Worm (Caenorhabditis elegans): ENCODE measurements around the gene ZC204.13.
"Not testable (repeated sequence)": the region's sequence is repeated elsewhere in the genome, so short reads cannot be mapped to it uniquely, and the experiment has no call there.

ZC204.13 gene

DNA sequence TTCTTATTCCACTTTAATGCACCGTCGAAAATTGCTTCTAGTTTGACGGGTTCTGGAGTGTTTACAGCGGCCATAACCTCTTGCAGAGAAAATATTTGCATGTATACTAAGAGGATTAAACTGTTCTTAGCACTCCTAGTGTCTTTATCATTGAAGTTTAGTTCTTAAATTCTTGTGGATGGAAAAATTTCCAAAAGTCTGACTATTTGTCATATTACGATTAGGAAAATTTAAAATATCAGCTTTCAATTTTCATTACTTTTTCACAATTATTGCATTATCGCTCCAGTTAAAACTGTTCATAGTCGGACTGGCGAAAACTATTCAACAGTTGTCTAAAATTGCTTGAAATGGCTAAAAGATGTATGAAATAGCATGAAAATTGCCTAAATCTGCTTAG is at the start of gene ZC204.13:
TSS of gene ZC204.13 (minus strand) at position 101 of the 400 bp plus-strand sequence.
- not testable (repeated sequence) for TF ChIP-seq ham-2 (GFP tag; optimal IDR thresholded peaks at IDR 0.05); pha-4 (tag; optimal IDR thresholded peaks at IDR 0.05); mls-2 (tag; optimal IDR thresholded peaks at IDR 0.05)

DNA sequence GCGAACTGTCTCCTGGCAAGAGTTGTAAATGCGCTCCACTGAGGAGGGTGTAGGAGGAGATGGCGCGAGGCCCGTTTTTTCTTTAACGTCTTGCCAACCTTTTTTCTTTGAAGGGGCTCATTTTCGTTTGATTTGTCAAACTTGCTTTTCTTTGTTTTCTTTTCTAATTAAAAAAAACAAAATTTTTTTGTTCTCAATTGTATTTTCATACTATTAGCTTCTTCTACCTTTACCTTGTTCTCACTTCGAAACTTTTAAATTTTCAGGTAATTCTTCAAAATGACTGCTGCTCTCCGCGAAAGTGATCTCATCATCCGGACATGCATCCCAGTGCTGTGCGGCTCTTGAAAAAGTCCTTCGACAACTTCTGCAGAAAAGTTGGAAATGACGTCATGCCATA is 49.2 kb upstream of the ZC204.13 start, which contains the start of gene fbxa-184:
TSS of gene fbxa-184 (plus strand) at position 301 of the 400 bp plus-strand sequence.
- TF ChIP-seq nhr-28 (tag; optimal IDR thresholded peaks at IDR 0.05) (no peak), unc-120 (tag; optimal IDR thresholded peaks at IDR 0.05; ENCODE audit: poor library complexity, severe bottlenecking) (no peak), unc-62 (GFP tag; optimal IDR thresholded peaks at IDR 0.05) (no peak), nhr-237 (tag; optimal IDR thresholded peaks at IDR 0.05) (no peak), lin-32 (GFP tag; optimal IDR thresholded peaks at IDR 0.05) (no peak), nhr-2 (tag; optimal IDR thresholded peaks at IDR 0.05) (no peak), elt-1 (tag; optimal IDR thresholded peaks at IDR 0.05; ENCODE audit: borderline replicate concordance, insufficient read depth) (no peak), unc-39 (tag; optimal IDR thresholded peaks at IDR 0.05) (no peak), snpc-4 (tag; optimal IDR thresholded peaks at IDR 0.05) (no peak), pha-4 (tag; optimal IDR thresholded peaks at IDR 0.05) (no peak), lin-13 (tag; optimal IDR thresholded peaks at IDR 0.05) (no peak), ceh-43 (GFP tag; optimal IDR thresholded peaks at IDR 0.05) (no peak), nhr-76 (tag; optimal IDR thresholded peaks at IDR 0.05) (no peak), blmp-1 (tag; optimal IDR thresholded peaks at IDR 0.05) (no peak), ceh-39 (tag; optimal IDR thresholded peaks at IDR 0.05) (no peak), M03D4.4 (tag; optimal IDR thresholded peaks at IDR 0.05) (no peak), sem-2 (GFP tag; optimal IDR thresholded peaks at IDR 0.05) (no peak)

DNA sequence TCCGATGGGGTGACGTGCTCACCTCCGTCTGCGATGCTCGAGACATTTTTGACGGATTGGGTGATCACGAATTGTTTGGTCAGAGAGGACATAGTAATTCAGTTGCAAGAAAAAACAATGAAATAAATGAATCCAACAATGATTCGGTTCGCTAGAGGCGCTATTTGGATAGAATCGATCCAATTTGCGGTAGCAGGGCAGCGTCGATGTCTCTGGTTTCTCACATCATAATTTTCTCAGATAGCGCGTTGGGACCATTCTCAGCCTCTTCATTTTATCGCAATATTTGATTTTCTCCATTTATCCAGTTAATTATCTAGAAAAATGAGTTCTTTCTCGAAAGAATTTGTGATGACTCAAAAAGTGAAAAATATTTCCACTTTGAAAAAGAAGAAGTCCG is 45.6 kb upstream of the ZC204.13 start, which contains the start of gene sdz-18:
TSS of gene sdz-18 (minus strand) at position 101 of the 400 bp plus-strand sequence.
- TF ChIP-seq hlh-1 (tag; optimal IDR thresholded peaks at IDR 0.05) (no peak), lin-13 (tag; optimal IDR thresholded peaks at IDR 0.05) (no peak), zip-8 (tag; optimal IDR thresholded peaks at IDR 0.05) (no peak), cnd-1 (tag; optimal IDR thresholded peaks at IDR 0.05) (no peak), unc-62 (GFP tag; optimal IDR thresholded peaks at IDR 0.05) (no peak), M03D4.4 (tag; optimal IDR thresholded peaks at IDR 0.05) (no peak), mep-1 (tag; optimal IDR thresholded peaks at IDR 0.05) (no peak), ceh-83 (GFP tag; optimal IDR thresholded peaks at IDR 0.05) (no peak), mab-5 (tag; optimal IDR thresholded peaks at IDR 0.05) (no peak), ztf-11 (tag; optimal IDR thresholded peaks at IDR 0.05) (no peak), tbx-8 (GFP tag; optimal IDR thresholded peaks at IDR 0.05) (no peak), sptf-1 (tag; optimal IDR thresholded peaks at IDR 0.05) (no peak), unc-120 (tag; optimal IDR thresholded peaks at IDR 0.05; ENCODE audit: poor library complexity, severe bottlenecking) (no peak), nhr-2 (tag; optimal IDR thresholded peaks at IDR 0.05) (no peak)

DNA sequence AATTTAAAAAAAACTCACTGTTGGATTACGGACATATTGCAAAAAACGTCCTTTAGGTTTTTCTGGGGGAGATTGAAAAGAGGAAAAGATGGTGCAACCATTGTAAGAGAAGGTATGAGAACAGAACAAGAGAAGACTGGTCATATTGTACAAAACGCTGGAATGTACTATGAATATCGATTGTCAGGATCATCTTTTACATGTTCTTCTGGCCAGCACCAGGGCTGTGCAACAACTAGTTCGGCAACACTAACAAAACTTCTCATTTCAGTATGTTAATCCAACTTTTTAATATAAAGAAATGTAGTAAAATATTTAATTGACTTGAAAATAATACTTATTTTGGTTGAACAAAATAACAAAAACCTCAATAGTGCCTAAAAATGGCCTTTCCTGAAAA is 42.6 kb upstream of the ZC204.13 start, which contains the start of gene fbxb-47:
TSS of gene fbxb-47 (minus strand) at position 101 of the 400 bp plus-strand sequence.
- TF ChIP-seq cnd-1 (tag; optimal IDR thresholded peaks at IDR 0.05) (no peak), elt-3 (tag; optimal IDR thresholded peaks at IDR 0.05) (no peak), nhr-28 (tag; optimal IDR thresholded peaks at IDR 0.05) (no peak), M03D4.4 (tag; optimal IDR thresholded peaks at IDR 0.05) (no peak), snpc-4 (tag; optimal IDR thresholded peaks at IDR 0.05) (no peak), lin-32 (GFP tag; optimal IDR thresholded peaks at IDR 0.05) (no peak), lin-13 (tag; optimal IDR thresholded peaks at IDR 0.05) (no peak), ceh-43 (GFP tag; optimal IDR thresholded peaks at IDR 0.05) (no peak), unc-120 (tag; optimal IDR thresholded peaks at IDR 0.05; ENCODE audit: poor library complexity, severe bottlenecking) (no peak), blmp-1 (tag; optimal IDR thresholded peaks at IDR 0.05) (no peak), mab-5 (tag; optimal IDR thresholded peaks at IDR 0.05) (no peak), hlh-1 (tag; optimal IDR thresholded peaks at IDR 0.05) (no peak), elt-1 (tag; optimal IDR thresholded peaks at IDR 0.05; ENCODE audit: borderline replicate concordance, insufficient read depth) (no peak), unc-62 (GFP tag; optimal IDR thresholded peaks at IDR 0.05) (no peak), nhr-12 (tag; optimal IDR thresholded peaks at IDR 0.05) (no peak), sptf-1 (tag; optimal IDR thresholded peaks at IDR 0.05) (no peak)

- TF ChIP-seq lin-32 (GFP tag; optimal IDR thresholded peaks at IDR 0.05) (no peak), ham-2 (GFP tag; optimal IDR thresholded peaks at IDR 0.05) (no peak), blmp-1 (tag; optimal IDR thresholded peaks at IDR 0.05) (no peak), mls-2 (tag; optimal IDR thresholded peaks at IDR 0.05) (no peak), lin-13 (tag; optimal IDR thresholded peaks at IDR 0.05) (no peak), unc-39 (tag; optimal IDR thresholded peaks at IDR 0.05) (no peak), unc-62 (GFP tag; optimal IDR thresholded peaks at IDR 0.05) (no peak), lsy-2 (tag; optimal IDR thresholded peaks at IDR 0.05) (no peak), cnd-1 (tag; optimal IDR thresholded peaks at IDR 0.05) (no peak), ztf-11 (tag; optimal IDR thresholded peaks at IDR 0.05) (no peak)
Observed at ce11 chrII:1695861-1696260, 35.1 kb upstream of the ZC204.13 start, which contains the start of gene F58E1.13. Gene F58E1.13, minus strand, starts transcription at chrII:1695872.

Measured in whole organism, mixed stage, embryonic.